Fruit fly (Drosophila melanogaster) whole organism, adult: Measurements from ENCODE around the gene Gr32a.

Experiments
- CG14711 ChIP-seq: fragments of 200-800 bp; sonication (Bioruptor generic); optimal IDR thresholded peaks from 2 replicates; lab custom pipeline; 2018; ENCODE audit warnings: missing biosample characterization, mild to moderate bottlenecking, missing genetic modification characterization, moderate library complexity
- CG1620 ChIP-seq: fragments of 200-800 bp; sonication (Bioruptor generic); optimal IDR thresholded peaks from 2 replicates; lab custom pipeline; 2016; ENCODE audit warnings: missing biosample characterization, missing genetic modification characterization
- CG33017 ChIP-seq: fragments of 200-800 bp; sonication (Bioruptor generic); optimal IDR thresholded peaks from 2 replicates; lab custom pipeline; 2018; ENCODE audit warnings: missing biosample characterization, mild to moderate bottlenecking, missing genetic modification characterization, moderate library complexity
- CG7045 ChIP-seq: fragments of 200-800 bp; sonication (Bioruptor generic); optimal IDR thresholded peaks from 2 replicates; lab custom pipeline; 2017; ENCODE audit warnings: missing biosample characterization, mild to moderate bottlenecking, missing genetic modification characterization
- Hr96 ChIP-seq: fragments of 200-800 bp; sonication (Bioruptor generic); optimal IDR thresholded peaks from 2 replicates; lab custom pipeline; 2016; ENCODE audit warnings: missing biosample characterization, missing genetic modification characterization
- bab1 ChIP-seq: fragments of 200-800 bp; sonication (Bioruptor generic); optimal IDR thresholded peaks from 3 replicates; lab custom pipeline; 2019; ENCODE audit warnings: missing biosample characterization, mild to moderate bottlenecking, missing genetic modification characterization, moderate library complexity
- cic ChIP-seq: fragments of 200-800 bp; sonication (Bioruptor generic); optimal IDR thresholded peaks from 2 replicates; lab custom pipeline; 2017; ENCODE audit warnings: missing biosample characterization, mild to moderate bottlenecking, missing genetic modification characterization, moderate library complexity
- cnc ChIP-seq, 2 experiments: fragments of >200 bp; optimal IDR thresholded peaks; 2 replicates each; lab custom pipeline; 2017
- kay ChIP-seq: fragments of 200-800 bp; sonication (Bioruptor generic); peaks from one replicate; lab custom pipeline; 2016; ENCODE audit warnings: missing biosample characterization, missing genetic modification characterization, borderline replicate concordance
- pad ChIP-seq: fragments of 200-800 bp; sonication (Bioruptor generic); optimal IDR thresholded peaks from 3 replicates; lab custom pipeline; 2017; ENCODE audit warnings: missing biosample characterization, missing genetic modification characterization, mild to moderate bottlenecking, moderate library complexity, missing genetic modification reagents
- tj ChIP-seq: fragments of 200-800 bp; sonication (Bioruptor generic); optimal IDR thresholded peaks from 3 replicates; lab custom pipeline; 2017; ENCODE audit warnings: missing biosample characterization, mild to moderate bottlenecking, missing genetic modification characterization, moderate library complexity

dm6 chr2L:11121614-11122013, 7.8 kb downstream of the Gr32a start, which contains the start of gene Dnaaf4:
- TF ChIP-seq CG7045 (GFP tag; lab: Kevin White, UChicago) = no peak
- TF ChIP-seq cic = no peak
- TF ChIP-seq CG1620 (GFP tag; lab: Kevin White, UChicago) = no peak
- TF ChIP-seq cnc (optimal IDR thresholded peaks at IDR 0.05; lab: Kevin White, UChicago) = no peak
- TF ChIP-seq kay (GFP tag; lab: Kevin White, UChicago) = no peak
- TF ChIP-seq pad (GFP tag; lab: Kevin White, UChicago) = no peak
- TF ChIP-seq bab1 (GFP tag; lab: Kevin White, UChicago) = no peak
- TF ChIP-seq CG14711 (tag; lab: Kevin White, UChicago) = no peak
- TF ChIP-seq Hr96 = no peak
- TF ChIP-seq tj (GFP tag; lab: Kevin White, UChicago) = no peak
- TF ChIP-seq CG33017 (tag; lab: Kevin White, UChicago) = no peak
